Fruit fly (Drosophila melanogaster) whole organism, wandering third instar larva: Measurements from ENCODE around the gene Ugt37A2.

ENCODE experiments used
- CG9705 ChIP-seq: fragments of 200-800 bp; sonication (Bioruptor generic); optimal IDR thresholded peaks from 2 replicates; lab custom pipeline; 2018; ENCODE audit warnings: missing biosample characterization, mild to moderate bottlenecking, missing genetic modification characterization
- Dfd ChIP-seq: fragments of >200 bp; optimal IDR thresholded peaks from 2 replicates; lab custom pipeline; 2017; ENCODE audit warnings: missing biosample characterization, missing genetic modification characterization
- Dif ChIP-seq: fragments of 200-275, 200-300 bp; sonication (Bioruptor generic); optimal IDR thresholded peaks from 2 replicates; lab custom pipeline; 2018; ENCODE audit warnings: missing biosample characterization, missing genetic modification characterization; ENCODE audit not compliant: partially characterized antibody
- GATAd ChIP-seq: sonication (Bioruptor generic); optimal IDR thresholded peaks from 2 replicates; lab custom pipeline; 2016; ENCODE audit warnings: missing biosample characterization, missing genetic modification characterization
- HLH106 ChIP-seq: fragments of 200-800 bp; optimal IDR thresholded peaks from 3 replicates; lab custom pipeline; 2019; ENCODE audit warnings: missing biosample characterization, mild to moderate bottlenecking, missing genetic modification characterization, moderate library complexity
- Hnf4 ChIP-seq: fragments of 200-800 bp; sonication (Bioruptor generic); optimal IDR thresholded peaks from 2 replicates; lab custom pipeline; 2016; ENCODE audit warnings: missing biosample characterization, mild to moderate bottlenecking, missing genetic modification characterization
- Hr78 ChIP-seq: fragments of >200 bp; optimal IDR thresholded peaks from 2 replicates; lab custom pipeline; 2017; ENCODE audit warnings: missing biosample characterization, missing genetic modification characterization
- Hr83 ChIP-seq: fragments of 200-300 bp; sonication (Bioruptor generic); optimal IDR thresholded peaks from 2 replicates; lab custom pipeline; 2016; ENCODE audit warnings: missing biosample characterization, mild to moderate bottlenecking, missing genetic modification characterization, moderate library complexity; ENCODE audit not compliant: poor library complexity, severe bottlenecking
- Jra ChIP-seq: sonication (Bioruptor generic); optimal IDR thresholded peaks from 2 replicates; lab custom pipeline; 2016; ENCODE audit warnings: missing biosample characterization, missing genetic modification characterization
- Mio ChIP-seq: sonication (Bioruptor generic); optimal IDR thresholded peaks from 2 replicates; lab custom pipeline; 2016; ENCODE audit warnings: missing biosample characterization, missing genetic modification characterization
- N ChIP-seq: fragments of >200 bp; optimal IDR thresholded peaks from 2 replicates; lab custom pipeline; 2018; ENCODE audit warnings: missing biosample characterization, missing external identifiers, missing genetic modification characterization
- Rel ChIP-seq, 2 experiments: fragments of 200-800 bp; sonication (Bioruptor generic) in 1 of 2; optimal IDR thresholded peaks; 2 replicates in 1 of 2; 3 replicates in 1 of 2; lab custom pipeline; 2016 to 2019; ENCODE audit warnings: mild to moderate bottlenecking in 2 of 2, missing biosample characterization in 2 of 2, missing genetic modification characterization in 2 of 2, moderate library complexity in 1 of 2
- Sp1 ChIP-seq: fragments of 200-800 bp; sonication (Bioruptor generic); optimal IDR thresholded peaks from 3 replicates; lab custom pipeline; 2019; ENCODE audit warnings: missing biosample characterization, mild to moderate bottlenecking, missing genetic modification characterization, moderate library complexity
- br ChIP-seq: fragments of 200-800 bp; sonication (Bioruptor generic); optimal IDR thresholded peaks from 2 replicates; lab custom pipeline; 2016; ENCODE audit warnings: missing biosample characterization, missing genetic modification characterization
- brk ChIP-seq: fragments of 200-800 bp; sonication (Bioruptor generic); optimal IDR thresholded peaks from 2 replicates; lab custom pipeline; 2016; ENCODE audit warnings: missing biosample characterization, mild to moderate bottlenecking, missing genetic modification characterization
- dl ChIP-seq, 2 experiments: fragments of 175-275, 200-275 bp in 1 of 2; fragments of 200-275 bp in 1 of 2; sonication (Bioruptor generic); optimal IDR thresholded peaks; lab custom pipeline; 2018; ENCODE audit warnings: mild to moderate bottlenecking in 2 of 2, missing biosample characterization in 2 of 2, missing genetic modification characterization in 2 of 2, moderate library complexity in 2 of 2; ENCODE audit not compliant: partially characterized antibody in 2 of 2, insufficient read depth in 1 of 2
- dmrt93B ChIP-seq: fragments of 200-800 bp; sonication (Bioruptor generic); optimal IDR thresholded peaks from 2 replicates; lab custom pipeline; 2018; ENCODE audit warnings: missing biosample characterization, mild to moderate bottlenecking, missing genetic modification characterization
- dsf ChIP-seq: sonication (Bioruptor generic); optimal IDR thresholded peaks from 2 replicates; lab custom pipeline; 2016; ENCODE audit warnings: missing biosample characterization, missing genetic modification characterization, borderline replicate concordance
- ey ChIP-seq: fragments of 200-800 bp; sonication (Bioruptor generic); optimal IDR thresholded peaks from 2 replicates; lab custom pipeline; 2016; ENCODE audit warnings: missing biosample characterization, missing genetic modification characterization
- foxo ChIP-seq, 2 experiments: fragments of 200-800 bp; sonication (Bioruptor generic); optimal IDR thresholded peaks; 2 replicates in 1 of 2; 3 replicates in 1 of 2; lab custom pipeline; 2016 to 2017; ENCODE audit warnings: missing biosample characterization in 2 of 2, missing genetic modification characterization in 2 of 2
- fru ChIP-seq: fragments of 200-800 bp; sonication (Bioruptor generic); optimal IDR thresholded peaks from 3 replicates; lab custom pipeline; 2016; ENCODE audit warnings: missing biosample characterization, mild to moderate bottlenecking, missing genetic modification characterization
- h ChIP-seq: fragments of 200-800 bp; sonication (Bioruptor generic); optimal IDR thresholded peaks from 3 replicates; lab custom pipeline; 2016; ENCODE audit warnings: missing biosample characterization, mild to moderate bottlenecking, missing genetic modification characterization
- jim ChIP-seq: fragments of 175-275, 200-325 bp; sonication (Bioruptor generic); optimal IDR thresholded peaks from 2 replicates; lab custom pipeline; 2016; ENCODE audit warnings: missing biosample characterization, mild to moderate bottlenecking, missing genetic modification characterization
- lola ChIP-seq: fragments of >200 bp; optimal IDR thresholded peaks from 2 replicates; lab custom pipeline; 2017; ENCODE audit warnings: missing biosample characterization, missing genetic modification characterization
- pan ChIP-seq: fragments of >200 bp; optimal IDR thresholded peaks from 2 replicates; lab custom pipeline; 2017
- psq ChIP-seq: fragments of 200-800 bp; sonication (Bioruptor generic); optimal IDR thresholded peaks from 3 replicates; lab custom pipeline; 2017; ENCODE audit warnings: missing biosample characterization, mild to moderate bottlenecking, missing genetic modification characterization, moderate library complexity
- rgr ChIP-seq: fragments of 200-800 bp; sonication (Bioruptor generic); optimal IDR thresholded peaks from 3 replicates; lab custom pipeline; 2016; ENCODE audit warnings: missing biosample characterization, mild to moderate bottlenecking, missing genetic modification characterization
- sage ChIP-seq: fragments of 200-800 bp; sonication (Bioruptor generic); optimal IDR thresholded peaks from 2 replicates; lab custom pipeline; 2016; ENCODE audit warnings: missing biosample characterization, mild to moderate bottlenecking, missing genetic modification characterization
- tai ChIP-seq: sonication (Bioruptor generic); optimal IDR thresholded peaks from 2 replicates; lab custom pipeline; 2016; ENCODE audit warnings: missing biosample characterization, missing genetic modification characterization
- usp ChIP-seq: fragments of >200 bp; optimal IDR thresholded peaks from 2 replicates; lab custom pipeline; 2017; ENCODE audit warnings: missing biosample characterization, missing genetic modification characterization
- woc ChIP-seq: sonication (Bioruptor generic); optimal IDR thresholded peaks from 2 replicates; lab custom pipeline; 2016; ENCODE audit warnings: missing biosample characterization, mild to moderate bottlenecking, missing genetic modification characterization

The Ugt37A2 gene

dm6 chr3R:12697571-12698039 lies 41.8 kb upstream of the Ugt37A2 start:
- no peak for TF ChIP-seq pan
- TF ChIP-seq Hnf4: no peak
- TF ChIP-seq woc (GFP tag; lab: Kevin White, UChicago): no peak
- TF ChIP-seq CG9705 (GFP tag; lab: Kevin White, UChicago): no peak
- TF ChIP-seq Rel (GFP tag; optimal IDR thresholded peaks at IDR 0.05; lab: Kevin White, UChicago): no peak
- peak; percentile 49 for TF ChIP-seq Rel (tag; optimal IDR thresholded peaks at IDR 0.05; lab: Kevin White, UChicago)
- TF ChIP-seq Sp1 (GFP tag; lab: Kevin White, UChicago): peak; percentile 36
- TF ChIP-seq fru (GFP tag; lab: Kevin White, UChicago): no peak
- TF ChIP-seq dl (GFP tag; optimal IDR thresholded peaks at IDR 0.05; lab: Kevin White, UChicago; ENCODE audit: insufficient read depth in 1 of 2, partially characterized antibody in 2 of 2): no peak
- no peak for TF ChIP-seq sage
- peak; percentile 28 for TF ChIP-seq Jra (GFP tag; lab: Kevin White, UChicago)
- TF ChIP-seq ey (GFP tag; lab: Kevin White, UChicago): no peak
- no peak for TF ChIP-seq Mio
- no peak for TF ChIP-seq br (GFP tag; lab: Kevin White, UChicago)
- TF ChIP-seq h: peak; percentile 68
- TF ChIP-seq Dfd (GFP tag; lab: Kevin White, UChicago): no peak
- peak; percentile 18 for TF ChIP-seq HLH106 (tag; lab: Kevin White, UChicago)
- TF ChIP-seq jim: no peak
- no peak for TF ChIP-seq GATAd (GFP tag; lab: Kevin White, UChicago)
- no peak for TF ChIP-seq rgr
- TF ChIP-seq N (GFP tag; lab: Kevin White, UChicago): no peak

- TF ChIP-seq Sp1 (GFP tag; lab: Kevin White, UChicago) (no peak), Dif (GFP tag; lab: Kevin White, UChicago) (no peak), pan (no peak), lola (GFP tag; lab: Kevin White, UChicago) (no peak), Hnf4 (no peak), fru (GFP tag; lab: Kevin White, UChicago) (no peak), br (GFP tag; lab: Kevin White, UChicago) (no peak), HLH106 (tag; lab: Kevin White, UChicago) (no peak), Hr83 (GFP tag; lab: Kevin White, UChicago) (no peak), tai (GFP tag; lab: Kevin White, UChicago) (no peak), rgr (no peak), dl (GFP tag; optimal IDR thresholded peaks at IDR 0.05; lab: Kevin White, UChicago; ENCODE audit: insufficient read depth in 1 of 2, partially characterized antibody in 2 of 2) (no peak), Rel (GFP tag; optimal IDR thresholded peaks at IDR 0.05; lab: Kevin White, UChicago) (no peak), Rel (tag; optimal IDR thresholded peaks at IDR 0.05; lab: Kevin White, UChicago) (no peak), usp (GFP tag; lab: Kevin White, UChicago) (no peak), Dfd (GFP tag; lab: Kevin White, UChicago) (no peak)
- TF ChIP-seq, all 38 proteins: peak for 0
Measured at dm6 chr3R:12698363-12698762, 41.1 kb upstream of the Ugt37A2 start.

- TF ChIP-seq Hr83 (GFP tag; lab: Kevin White, UChicago): no peak
- TF ChIP-seq Rel (GFP tag; optimal IDR thresholded peaks at IDR 0.05; lab: Kevin White, UChicago): no peak
- TF ChIP-seq Rel (tag; optimal IDR thresholded peaks at IDR 0.05; lab: Kevin White, UChicago): no peak
- no peak for TF ChIP-seq Sp1 (GFP tag; lab: Kevin White, UChicago)
- no peak for TF ChIP-seq CG9705 (GFP tag; lab: Kevin White, UChicago)
- no peak for TF ChIP-seq rgr
- TF ChIP-seq N (GFP tag; lab: Kevin White, UChicago): no peak
- TF ChIP-seq lola (GFP tag; lab: Kevin White, UChicago): no peak
- no peak for TF ChIP-seq Hnf4
- TF ChIP-seq Mio: no peak
- TF ChIP-seq dsf (GFP tag; lab: Kevin White, UChicago): no peak
- no peak for TF ChIP-seq Dfd (GFP tag; lab: Kevin White, UChicago)
- no peak for TF ChIP-seq brk (GFP tag; lab: Kevin White, UChicago)
Measured at dm6 chr3R:12699620-12700378, 39.6 kb upstream of the Ugt37A2 start.

- no peak for TF ChIP-seq ey (GFP tag; lab: Kevin White, UChicago)
- TF ChIP-seq dmrt93B: no peak
- TF ChIP-seq Dif (GFP tag; lab: Kevin White, UChicago): no peak
- no peak for TF ChIP-seq Dfd (GFP tag; lab: Kevin White, UChicago)
- no peak for TF ChIP-seq N (GFP tag; lab: Kevin White, UChicago)
- no peak for TF ChIP-seq psq (GFP tag; lab: Kevin White, UChicago)
- TF ChIP-seq h: no peak
- TF ChIP-seq foxo (GFP tag; optimal IDR thresholded peaks at IDR 0.05; lab: Kevin White, UChicago): no peak
- no peak for TF ChIP-seq Hr78
- no peak for TF ChIP-seq CG9705 (GFP tag; lab: Kevin White, UChicago)
- TF ChIP-seq rgr: no peak
- no peak for TF ChIP-seq Jra (GFP tag; lab: Kevin White, UChicago)
- no peak for TF ChIP-seq lola (GFP tag; lab: Kevin White, UChicago)
- no peak for TF ChIP-seq HLH106 (tag; lab: Kevin White, UChicago)
- TF ChIP-seq tai (GFP tag; lab: Kevin White, UChicago): no peak
- TF ChIP-seq, all 38 proteins: peak for 0
Measured at dm6 chr3R:12700454-12700853, 39.0 kb upstream of the Ugt37A2 start.
